Fruit fly (Drosophila melanogaster): ENCODE measurements around the gene PIG-B.

DNA sequence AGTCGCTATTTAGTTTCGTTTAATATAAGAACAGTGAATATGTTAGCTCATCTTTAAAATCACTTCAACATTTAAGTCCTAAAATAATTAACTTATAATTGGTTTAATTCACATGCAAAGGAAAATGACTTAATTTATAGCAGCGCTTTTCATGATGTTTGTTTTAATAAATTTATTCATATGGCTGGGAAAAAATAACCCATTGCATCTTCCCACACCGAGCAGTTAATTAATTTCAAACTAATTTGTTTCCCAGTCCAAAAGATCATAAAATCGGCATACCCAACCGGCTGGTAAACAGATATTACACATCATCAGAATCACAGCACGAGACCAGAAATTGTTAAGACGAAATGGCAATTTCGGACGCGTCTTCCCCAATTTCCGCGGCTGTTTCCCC is 40.2 kb upstream of the PIG-B start:
- TF ChIP-seq CTCF (optimal IDR thresholded peaks at IDR 0.05), result no peak
- TF ChIP-seq CG8478 (optimal IDR thresholded peaks at IDR 0.05), result no peak
